Fruit fly (Drosophila melanogaster): ENCODE data around the gene CG17744.

DNA sequence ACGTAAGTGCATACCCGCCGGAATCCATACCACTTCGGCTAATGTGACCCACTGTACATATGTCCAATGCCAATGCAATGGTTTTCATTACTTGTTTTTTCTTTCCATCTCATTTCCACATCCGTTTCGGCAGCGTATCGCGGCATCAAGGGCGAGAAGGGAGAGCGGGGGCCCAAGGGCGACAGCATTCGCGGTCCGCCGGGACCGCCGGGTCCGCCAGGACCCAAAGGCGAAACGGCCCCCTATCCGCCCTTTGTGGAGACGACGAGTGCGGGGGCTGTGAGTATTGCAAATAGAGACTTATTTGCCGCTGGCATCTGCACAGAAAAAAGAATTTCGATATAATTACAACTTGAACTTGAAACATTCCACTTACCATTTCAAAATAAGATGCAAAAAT is 8.4 kb upstream of the CG17744 start:
- no peak for TF ChIP-seq pan (optimal IDR thresholded peaks at IDR 0.05)
- no peak for TF ChIP-seq Dif (GFP tag; optimal IDR thresholded peaks at IDR 0.05; ENCODE audit: partially characterized antibody)
- TF ChIP-seq usp (GFP tag; optimal IDR thresholded peaks at IDR 0.05) = no peak
- no peak for TF ChIP-seq h (GFP tag; optimal IDR thresholded peaks at IDR 0.05)
- no peak for TF ChIP-seq Rel (GFP tag; optimal IDR thresholded peaks at IDR 0.05)
- no peak for TF ChIP-seq Rel (tag; optimal IDR thresholded peaks at IDR 0.05)
- no peak for TF ChIP-seq psq (GFP tag; optimal IDR thresholded peaks at IDR 0.05)
